ENCODE assay signal across 1 fruit fly cellular context in the genomic region with DNA sequence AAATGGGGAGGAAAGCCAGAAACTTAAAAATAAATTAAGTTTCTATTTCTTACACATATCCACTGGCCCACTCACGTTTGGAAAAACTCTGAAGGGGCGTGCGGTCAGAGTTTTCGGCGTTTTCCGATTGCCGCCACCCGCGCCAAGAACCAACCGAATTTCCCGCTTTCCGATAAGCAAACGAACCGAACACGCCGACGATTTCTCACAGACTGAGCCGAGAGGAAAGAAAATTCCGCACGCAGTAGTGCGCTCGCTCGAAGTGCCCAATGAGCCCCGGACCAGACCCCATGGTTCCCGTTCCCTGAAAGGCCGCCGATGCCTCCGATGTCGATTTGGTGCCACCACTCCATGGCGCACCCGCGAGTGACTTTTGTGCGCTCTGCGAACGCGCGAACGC.
TF ChIP-seq lines count a peak whose summit lies in the region.

A gene (minus strand): TSS at position 219 of the 400 bp plus-strand sequence.

TF ChIP-seq in whole organism, embryonic, 481 proteins besides CTCF, POLR2A, EP300 and RAD21 (continued from another document and continues in another):
- TF ChIP-seq salm (tag; optimal IDR thresholded peaks at IDR 0.05; lab: Kevin White, UChicago) (no peak), CG31365 (tag; optimal IDR thresholded peaks at IDR 0.05; lab: Kevin White, UChicago) (no peak), run (tag; optimal IDR thresholded peaks at IDR 0.05; lab: Kevin White, UChicago) (no peak), CG8281 (tag; optimal IDR thresholded peaks at IDR 0.05; lab: Kevin White, UChicago) (no peak), pnt (GFP tag; optimal IDR thresholded peaks at IDR 0.05; lab: Kevin White, UChicago) (no peak), pum (GFP tag; optimal IDR thresholded peaks at IDR 0.05; lab: Kevin White, UChicago) (no peak), Fer1 (GFP tag; optimal IDR thresholded peaks at IDR 0.05; lab: Kevin White, UChicago) (no peak), Ravus (GFP tag; IDR thresholded peaks at IDR 0.05; lab: Robert Waterston, UW) (no peak), fd96Cb (tag; optimal IDR thresholded peaks at IDR 0.05; lab: Kevin White, UChicago) (no peak), ash1 (GFP tag; optimal IDR thresholded peaks at IDR 0.05; lab: Kevin White, UChicago) (no peak), so (GFP tag; IDR thresholded peaks at IDR 0.05; lab: Robert Waterston, UW) (0 out of 3 replicates have a peak, but pooled peaks have one; percentile 34), abd-A (tag; optimal IDR thresholded peaks at IDR 0.05; lab: Kevin White, UChicago) (no peak), CG7357 (GFP tag; IDR thresholded peaks at IDR 0.05; lab: Robert Waterston, UW) (no peak), wek (GFP tag; optimal IDR thresholded peaks at IDR 0.05; lab: Kevin White, UChicago) (no peak), Taf1 (GFP tag; IDR thresholded peaks at IDR 0.05; lab: Robert Waterston, UW) (no peak), mirr (GFP tag; optimal IDR thresholded peaks at IDR 0.05; lab: Kevin White, UChicago) (no peak), chif (GFP tag; optimal IDR thresholded peaks at IDR 0.05; lab: Kevin White, UChicago) (no peak), CG4707 (GFP tag; optimal IDR thresholded peaks at IDR 0.05; lab: Kevin White, UChicago) (no peak), C15 (GFP tag; IDR thresholded peaks at IDR 0.05; lab: Robert Waterston, UW) (no peak), CG15514 (GFP tag; optimal IDR thresholded peaks at IDR 0.05; lab: Kevin White, UChicago) (no peak), ftz-f1 (GFP tag; optimal IDR thresholded peaks at IDR 0.05; lab: Kevin White, UChicago) (no peak), Optix (GFP tag; IDR thresholded peaks at IDR 0.05; lab: Robert Waterston, UW) (0 out of 3 replicates have a peak, but pooled peaks have one; percentile 36), CG11093 (GFP tag; IDR thresholded peaks at IDR 0.05; lab: Robert Waterston, UW) (no peak), Mad (GFP tag; optimal IDR thresholded peaks at IDR 0.05; lab: Kevin White, UChicago) (no peak), ato (GFP tag; IDR thresholded peaks at IDR 0.05; lab: Robert Waterston, UW; ENCODE audit: partially characterized antibody) (no peak), dimm (GFP tag; IDR thresholded peaks at IDR 0.05; lab: Robert Waterston, UW) (no peak), CG1792 (GFP tag; optimal IDR thresholded peaks at IDR 0.05; lab: Kevin White, UChicago) (no peak), CG17912 (GFP tag; optimal IDR thresholded peaks at IDR 0.05; lab: Kevin White, UChicago) (no peak), Mes4 (GFP tag; optimal IDR thresholded peaks at IDR 0.05; lab: Kevin White, UChicago) (no peak), CG4360 (GFP tag; IDR thresholded peaks at IDR 0.05; lab: Robert Waterston, UW) (no peak), Awh (GFP tag; IDR thresholded peaks at IDR 0.05; lab: Robert Waterston, UW) (no peak), CG12155 (GFP tag; optimal IDR thresholded peaks at IDR 0.05; lab: Kevin White, UChicago) (no peak), tup (GFP tag; optimal IDR thresholded peaks at IDR 0.05; lab: Kevin White, UChicago) (no peak), Dek (tag; optimal IDR thresholded peaks at IDR 0.05; lab: Kevin White, UChicago) (no peak), CG10979 (tag; optimal IDR thresholded peaks at IDR 0.05; lab: Kevin White, UChicago) (no peak), CG4854 (GFP tag; optimal IDR thresholded peaks at IDR 0.05; lab: Kevin White, UChicago) (no peak), dati (GFP tag; IDR thresholded peaks at IDR 0.05; lab: Robert Waterston, UW) (no peak), HLH3B (GFP tag; IDR thresholded peaks at IDR 0.05; lab: Robert Waterston, UW) (no peak), onecut (GFP tag; IDR thresholded peaks at IDR 0.05; lab: Robert Waterston, UW) (no peak), sc (optimal IDR thresholded peaks at IDR 0.05; lab: Kevin White, UChicago) (no peak), sc (GFP tag; optimal IDR thresholded peaks at IDR 0.05; lab: Kevin White, UChicago) (no peak), maf-S (GFP tag; optimal IDR thresholded peaks at IDR 0.05; lab: Kevin White, UChicago) (no peak), eve (GFP tag; optimal IDR thresholded peaks at IDR 0.05; lab: Kevin White, UChicago) (no peak), CG17568 (GFP tag; optimal IDR thresholded peaks at IDR 0.05; lab: Kevin White, UChicago) (no peak), CG34376 (GFP tag; optimal IDR thresholded peaks at IDR 0.05; lab: Kevin White, UChicago) (no peak), CG11504 (tag; optimal IDR thresholded peaks at IDR 0.05; lab: Kevin White, UChicago) (no peak), yki (optimal IDR thresholded peaks at IDR 0.05; lab: Kevin White, UChicago) (no peak), zen (tag; optimal IDR thresholded peaks at IDR 0.05; lab: Kevin White, UChicago) (no peak), CG1832 (GFP tag; optimal IDR thresholded peaks at IDR 0.05; lab: Kevin White, UChicago) (no peak), CG3847 (GFP tag; IDR thresholded peaks at IDR 0.05; lab: Robert Waterston, UW) (0 out of 2 replicates have a peak, but pooled peaks have one; percentile 26), CG13296 (GFP tag; optimal IDR thresholded peaks at IDR 0.05; lab: Kevin White, UChicago) (no peak), unc-4 (GFP tag; IDR thresholded peaks at IDR 0.05; lab: Robert Waterston, UW; ENCODE audit: partially characterized antibody) (no peak), Poxn (GFP tag; IDR thresholded peaks at IDR 0.05; lab: Robert Waterston, UW) (no peak), Lhr (GFP tag; optimal IDR thresholded peaks at IDR 0.05; lab: Kevin White, UChicago) (no peak), sim (GFP tag; IDR thresholded peaks at IDR 0.05; lab: Robert Waterston, UW) (no peak), CG2199 (GFP tag; IDR thresholded peaks at IDR 0.05; lab: Robert Waterston, UW) (peak; percentile 92), CG15696 (tag; optimal IDR thresholded peaks at IDR 0.05; lab: Kevin White, UChicago) (no peak), sna (GFP tag; IDR thresholded peaks at IDR 0.05; lab: Robert Waterston, UW; ENCODE audit: partially characterized antibody) (no peak), crol (GFP tag; IDR thresholded peaks at IDR 0.05; lab: Robert Waterston, UW) (peak; percentile 67), CG11560 (tag; IDR thresholded peaks at IDR 0.05; lab: Robert Waterston, UW) (no peak), E2f1 (GFP tag; IDR thresholded peaks at IDR 0.05; lab: Robert Waterston, UW) (no peak), Ets97D (GFP tag; optimal IDR thresholded peaks at IDR 0.05; lab: Kevin White, UChicago) (no peak), Gsc (GFP tag; IDR thresholded peaks at IDR 0.05; lab: Robert Waterston, UW) (no peak), CG4282 (GFP tag; optimal IDR thresholded peaks at IDR 0.05; lab: Kevin White, UChicago) (no peak), slbo (GFP tag; IDR thresholded peaks at IDR 0.05; lab: Robert Waterston, UW) (0 out of 2 replicates have a peak, but pooled peaks have one; percentile 9), dysf (GFP tag; IDR thresholded peaks at IDR 0.05; lab: Robert Waterston, UW) (peak; percentile 6; the same call in 1 of the 3 replicates), bsh (GFP tag; optimal IDR thresholded peaks at IDR 0.05; lab: Kevin White, UChicago) (no peak), zfh1 (GFP tag; IDR thresholded peaks at IDR 0.05; lab: Robert Waterston, UW) (peak; percentile 54; the same call in 2 of the 3 replicates), CG8765 (GFP tag; IDR thresholded peaks at IDR 0.05; lab: Robert Waterston, UW) (no peak), lola (GFP tag; optimal IDR thresholded peaks at IDR 0.05; lab: Kevin White, UChicago) (no peak), H2.0 (GFP tag; IDR thresholded peaks at IDR 0.05; lab: Robert Waterston, UW) (no peak), CG8359 (GFP tag; optimal IDR thresholded peaks at IDR 0.05; lab: Kevin White, UChicago; ENCODE audit: borderline replicate concordance) (no peak), Eip74EF (GFP tag; optimal IDR thresholded peaks at IDR 0.05; lab: Kevin White, UChicago) (no peak), hbn (GFP tag; IDR thresholded peaks at IDR 0.05; lab: Robert Waterston, UW; ENCODE audit: partially characterized antibody) (no peak), tgo (GFP tag; IDR thresholded peaks at IDR 0.05; lab: Robert Waterston, UW) (no peak), Jarid2 (GFP tag; optimal IDR thresholded peaks at IDR 0.05; lab: Kevin White, UChicago) (peak; percentile 76), jigr1 (GFP tag; IDR thresholded peaks at IDR 0.05; lab: Robert Waterston, UW) (no peak), Side (GFP tag; optimal IDR thresholded peaks at IDR 0.05; lab: Kevin White, UChicago) (no peak), fu2 (GFP tag; optimal IDR thresholded peaks at IDR 0.05; lab: Kevin White, UChicago) (no peak), CG8388 (GFP tag; optimal IDR thresholded peaks at IDR 0.05; lab: Kevin White, UChicago) (no peak), Dip3 (GFP tag; optimal IDR thresholded peaks at IDR 0.05; lab: Kevin White, UChicago) (no peak), CG13624 (GFP tag; optimal IDR thresholded peaks at IDR 0.05; lab: Kevin White, UChicago) (no peak), gfzf (GFP tag; optimal IDR thresholded peaks at IDR 0.05; lab: Kevin White, UChicago) (no peak), Lpt (GFP tag; optimal IDR thresholded peaks at IDR 0.05; lab: Kevin White, UChicago) (no peak), Dll (GFP tag; IDR thresholded peaks at IDR 0.05; lab: Robert Waterston, UW; ENCODE audit: partially characterized antibody) (no peak), CG10267 (tag; optimal IDR thresholded peaks at IDR 0.05; lab: Kevin White, UChicago) (no peak), tio (GFP tag; optimal IDR thresholded peaks at IDR 0.05; lab: Kevin White, UChicago) (no peak), Scr (GFP tag; IDR thresholded peaks at IDR 0.05; lab: Robert Waterston, UW; ENCODE audit: partially characterized antibody) (peak; percentile 18; the same call in 1 of the 2 replicates), D (optimal IDR thresholded peaks at IDR 0.05; lab: Kevin White, UChicago) (no peak), D (GFP tag; optimal IDR thresholded peaks at IDR 0.05; lab: Kevin White, UChicago) (no peak), CG6765 (GFP tag; optimal IDR thresholded peaks at IDR 0.05; lab: Kevin White, UChicago) (no peak), bbx (GFP tag; IDR thresholded peaks at IDR 0.05; lab: Robert Waterston, UW; ENCODE audit: partially characterized antibody) (0 out of 2 replicates have a peak, but pooled peaks have one; percentile 21), ken (GFP tag; IDR thresholded peaks at IDR 0.05; lab: Robert Waterston, UW) (no peak), peb (GFP tag; IDR thresholded peaks at IDR 0.05; lab: Robert Waterston, UW) (no peak), CG15269 (tag; optimal IDR thresholded peaks at IDR 0.05; lab: Kevin White, UChicago) (no peak), repo (GFP tag; optimal IDR thresholded peaks at IDR 0.05; lab: Kevin White, UChicago) (no peak), MBD-R2 (GFP tag; IDR thresholded peaks at IDR 0.05; lab: Robert Waterston, UW) (no peak), HLH54F (GFP tag; optimal IDR thresholded peaks at IDR 0.05; lab: Kevin White, UChicago) (no peak), ac (GFP tag; optimal IDR thresholded peaks at IDR 0.05; lab: Kevin White, UChicago) (no peak), sisA (GFP tag; IDR thresholded peaks at IDR 0.05; lab: Robert Waterston, UW) (no peak), Dbx (GFP tag; IDR thresholded peaks at IDR 0.05; lab: Robert Waterston, UW) (0 out of 3 replicates have a peak, but pooled peaks have one; percentile 21), Hr39 (optimal IDR thresholded peaks at IDR 0.05; lab: Kevin White, UChicago) (no peak), rib (GFP tag; IDR thresholded peaks at IDR 0.05; lab: Robert Waterston, UW) (peak; percentile 49; the same call in 1 of the 2 replicates), seq (GFP tag; IDR thresholded peaks at IDR 0.05; lab: Robert Waterston, UW) (no peak), CG34422 (GFP tag; IDR thresholded peaks at IDR 0.05; lab: Robert Waterston, UW) (peak; percentile 45; the same call in 1 of the 3 replicates), ranshi (GFP tag; IDR thresholded peaks at IDR 0.05; lab: Robert Waterston, UW) (no peak), CG12942 (GFP tag; optimal IDR thresholded peaks at IDR 0.05; lab: Kevin White, UChicago) (no peak), CG18599 (GFP tag; optimal IDR thresholded peaks at IDR 0.05; lab: Kevin White, UChicago) (peak; percentile 2), Hr3 (GFP tag; optimal IDR thresholded peaks at IDR 0.05; lab: Kevin White, UChicago) (no peak), CG12659 (GFP tag; optimal IDR thresholded peaks at IDR 0.05; lab: Kevin White, UChicago) (no peak), Stat92E (GFP tag; optimal IDR thresholded peaks at IDR 0.05; lab: Kevin White, UChicago) (no peak), CG9609 (GFP tag; optimal IDR thresholded peaks at IDR 0.05; lab: Kevin White, UChicago) (no peak), CG9215 (GFP tag; IDR thresholded peaks at IDR 0.05; lab: Robert Waterston, UW) (no peak), Antp (GFP tag; optimal IDR thresholded peaks at IDR 0.05; lab: Kevin White, UChicago) (no peak), sr (GFP tag; IDR thresholded peaks at IDR 0.05; lab: Robert Waterston, UW) (peak; percentile 71), gro (GFP tag; optimal IDR thresholded peaks at IDR 0.05; lab: Kevin White, UChicago) (no peak), Deaf1 (tag; optimal IDR thresholded peaks at IDR 0.05; lab: Kevin White, UChicago) (peak; percentile 89), Xrp1 (GFP tag; IDR thresholded peaks at IDR 0.05; lab: Robert Waterston, UW) (no peak), CG3065 (GFP tag; optimal IDR thresholded peaks at IDR 0.05; lab: Kevin White, UChicago) (no peak), CG2120 (GFP tag; optimal IDR thresholded peaks at IDR 0.05; lab: Kevin White, UChicago) (no peak), odd (GFP tag; optimal IDR thresholded peaks at IDR 0.05; lab: Kevin White, UChicago) (no peak), CG13894 (tag; optimal IDR thresholded peaks at IDR 0.05; lab: Kevin White, UChicago) (no peak), CG34224 (GFP tag; IDR thresholded peaks at IDR 0.05; lab: Robert Waterston, UW; ENCODE audit: partially characterized antibody) (no peak), Ssrp (tag; optimal IDR thresholded peaks at IDR 0.05; lab: Kevin White, UChicago) (no peak), Doc2 (GFP tag; IDR thresholded peaks at IDR 0.05; lab: Robert Waterston, UW) (no peak), tll (GFP tag; optimal IDR thresholded peaks at IDR 0.05; lab: Kevin White, UChicago) (no peak), Mrtf (GFP tag; IDR thresholded peaks at IDR 0.05; lab: Robert Waterston, UW) (no peak), CG12769 (tag; optimal IDR thresholded peaks at IDR 0.05; lab: Kevin White, UChicago) (peak; percentile 91), slp2 (GFP tag; optimal IDR thresholded peaks at IDR 0.05; lab: Kevin White, UChicago) (no peak), nau (GFP tag; optimal IDR thresholded peaks at IDR 0.05; lab: Kevin White, UChicago) (no peak), tx (GFP tag; optimal IDR thresholded peaks at IDR 0.05; lab: Kevin White, UChicago) (no peak), B-H2 (GFP tag; optimal IDR thresholded peaks at IDR 0.05; lab: Kevin White, UChicago) (no peak)
